Fruit fly (Drosophila melanogaster) whole organism, pupa: ENCODE results near the gene gammaTub37C.

ENCODE experiments used
- CG10348 ChIP-seq: fragments of 200-800 bp; sonication (Bioruptor generic); IDR thresholded peaks from 2 replicates; pipeline ENCODE4 v1.3.6; 2022; ENCODE audit warnings: missing biosample characterization, missing genetic modification characterization
- CG12605 ChIP-seq: fragments of 200-800 bp; sonication (Bioruptor generic); IDR thresholded peaks from 2 replicates; pipeline ENCODE4 v1.3.6; 2022; ENCODE audit warnings: missing biosample characterization, missing genetic modification characterization
- CG13204 ChIP-seq: fragments of 200-800 bp; sonication (Bioruptor generic); optimal IDR thresholded peaks from 2 replicates; lab custom pipeline; 2018; ENCODE audit warnings: missing biosample characterization, mild to moderate bottlenecking, missing genetic modification characterization, moderate library complexity
- CG14655 ChIP-seq: fragments of 200-800 bp; sonication (Bioruptor generic); optimal IDR thresholded peaks from 3 replicates; lab custom pipeline; 2017; ENCODE audit warnings: mild to moderate bottlenecking, missing biosample characterization, missing genetic modification reagents, missing genetic modification characterization
- CG15710 ChIP-seq: fragments of 200-800 bp; sonication (Bioruptor generic); optimal IDR thresholded peaks from 2 replicates; lab custom pipeline; 2018; ENCODE audit warnings: missing biosample characterization, mild to moderate bottlenecking, missing genetic modification characterization, moderate library complexity
- CG17806 ChIP-seq: fragments of 200-800 bp; sonication (Bioruptor generic); optimal IDR thresholded peaks from 2 replicates; lab custom pipeline; 2018; ENCODE audit warnings: missing biosample characterization, mild to moderate bottlenecking, missing genetic modification characterization, moderate library complexity
- CG32121 ChIP-seq: fragments of 200-800 bp; sonication (Bioruptor generic); IDR thresholded peaks from 2 replicates; pipeline ENCODE4 v1.3.6; 2022; ENCODE audit warnings: missing biosample characterization, missing genetic modification characterization
- CG34367 ChIP-seq: fragments of 200-800 bp; sonication (Bioruptor generic); optimal IDR thresholded peaks from 2 replicates; lab custom pipeline; 2018; ENCODE audit warnings: missing biosample characterization, mild to moderate bottlenecking, missing genetic modification characterization
- CG4496 ChIP-seq: fragments of 200-800 bp; sonication (Bioruptor generic); IDR thresholded peaks from 3 replicates; pipeline ENCODE4 v1.3.6; 2022; ENCODE audit warnings: missing biosample characterization, missing genetic modification characterization
- CG8159 ChIP-seq: fragments of 200-800 bp; sonication (Bioruptor generic); optimal IDR thresholded peaks from 3 replicates; lab custom pipeline; 2018; ENCODE audit warnings: missing biosample characterization, mild to moderate bottlenecking, missing genetic modification characterization, moderate library complexity
- CG8301 ChIP-seq: fragments of 200-800 bp; sonication (Bioruptor generic); optimal IDR thresholded peaks from 2 replicates; lab custom pipeline; 2018; ENCODE audit warnings: missing biosample characterization, mild to moderate bottlenecking, missing genetic modification characterization
- CG9948 ChIP-seq: fragments of 200-800 bp; sonication (Bioruptor generic); optimal IDR thresholded peaks from 2 replicates; lab custom pipeline; 2018; ENCODE audit warnings: missing biosample characterization, mild to moderate bottlenecking, missing genetic modification characterization, moderate library complexity
- D1 ChIP-seq: fragments of 200-800 bp; sonication (Bioruptor generic); optimal IDR thresholded peaks from 2 replicates; lab custom pipeline; 2018; ENCODE audit warnings: missing biosample characterization, mild to moderate bottlenecking, missing genetic modification characterization, moderate library complexity
- EcR ChIP-seq: fragments of 200-800 bp; sonication (Bioruptor generic); optimal IDR thresholded peaks from 3 replicates; lab custom pipeline; 2019; ENCODE audit warnings: missing biosample characterization, missing genetic modification characterization, mild to moderate bottlenecking, moderate library complexity, missing genetic modification reagents
- Ets98B ChIP-seq: fragments of 200-800 bp; sonication (Bioruptor generic); IDR thresholded peaks from 2 replicates; pipeline ENCODE4 v1.3.6; 2022; ENCODE audit warnings: missing biosample characterization, missing genetic modification characterization
- Pif1A ChIP-seq: fragments of 200-800 bp; sonication (Bioruptor generic); optimal IDR thresholded peaks from 3 replicates; lab custom pipeline; 2016; ENCODE audit warnings: missing biosample characterization, missing genetic modification characterization
- Pif1B ChIP-seq: fragments of 200-800 bp; sonication (Bioruptor generic); optimal IDR thresholded peaks from 3 replicates; lab custom pipeline; 2016; ENCODE audit warnings: missing biosample characterization, missing genetic modification characterization
- Snoo ChIP-seq: fragments of 200-800 bp; sonication (Bioruptor generic); optimal IDR thresholded peaks from 3 replicates; lab custom pipeline; 2017; ENCODE audit warnings: missing biosample characterization, mild to moderate bottlenecking, missing genetic modification characterization, inconsistent platforms
- fd96Ca ChIP-seq: fragments of 200-800 bp; sonication (Bioruptor generic); IDR thresholded peaks from 3 replicates; pipeline ENCODE4 v1.3.6; 2022; ENCODE audit warnings: missing biosample characterization, missing genetic modification characterization
- gl ChIP-seq: fragments of 200-800 bp; sonication (Bioruptor generic); optimal IDR thresholded peaks from 2 replicates; lab custom pipeline; 2018; ENCODE audit warnings: missing biosample characterization, mild to moderate bottlenecking, missing genetic modification characterization
- rn ChIP-seq: fragments of 200-800 bp; sonication (Bioruptor generic); IDR thresholded peaks from 2 replicates; pipeline ENCODE4 v1.3.6; 2022; ENCODE audit warnings: missing biosample characterization, missing genetic modification characterization

gammaTub37C gene

DNA sequence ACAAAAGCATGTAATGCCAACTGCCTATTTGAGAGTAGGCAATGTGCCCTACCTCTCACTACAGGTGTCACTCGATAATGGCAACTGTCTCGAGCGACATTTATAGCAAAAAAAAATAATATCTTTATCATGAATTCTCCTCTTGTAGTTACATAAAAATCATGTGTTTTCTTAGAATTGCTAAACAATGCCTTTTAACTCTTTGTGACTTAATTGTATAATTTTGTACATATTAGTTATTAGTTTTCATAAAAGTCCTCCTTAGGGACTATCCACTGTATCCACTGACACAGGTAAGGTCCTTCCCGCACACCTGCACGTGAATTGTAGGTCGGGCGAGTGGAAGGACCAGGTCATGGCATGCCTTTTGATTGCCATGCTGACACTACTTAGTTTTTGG lies 23.3 kb upstream of the gammaTub37C start:
- no peak for TF ChIP-seq CG10348
- no peak for TF ChIP-seq Snoo (tag; lab: Kevin White, UChicago)
- TF ChIP-seq CG17806, result no peak
- no peak for TF ChIP-seq CG13204 (GFP tag; lab: Kevin White, UChicago)
- TF ChIP-seq D1 (tag; lab: Kevin White, UChicago), result no peak
- no peak for TF ChIP-seq CG12605
- TF ChIP-seq CG8301 (tag; lab: Kevin White, UChicago), result no peak
- TF ChIP-seq Pif1A (GFP tag; lab: Kevin White, UChicago), result no peak
- no peak for TF ChIP-seq rn (GFP tag; lab: Robert Waterston, UW)
- no peak for TF ChIP-seq CG32121 (GFP tag; lab: Robert Waterston, UW)
- TF ChIP-seq fd96Ca, result no peak
- no peak for TF ChIP-seq gl
- TF ChIP-seq CG8159 (tag; lab: Kevin White, UChicago), result no peak
- no peak for TF ChIP-seq CG9948 (tag; lab: Kevin White, UChicago)
- TF ChIP-seq CG15710 (tag; lab: Kevin White, UChicago), result no peak

DNA sequence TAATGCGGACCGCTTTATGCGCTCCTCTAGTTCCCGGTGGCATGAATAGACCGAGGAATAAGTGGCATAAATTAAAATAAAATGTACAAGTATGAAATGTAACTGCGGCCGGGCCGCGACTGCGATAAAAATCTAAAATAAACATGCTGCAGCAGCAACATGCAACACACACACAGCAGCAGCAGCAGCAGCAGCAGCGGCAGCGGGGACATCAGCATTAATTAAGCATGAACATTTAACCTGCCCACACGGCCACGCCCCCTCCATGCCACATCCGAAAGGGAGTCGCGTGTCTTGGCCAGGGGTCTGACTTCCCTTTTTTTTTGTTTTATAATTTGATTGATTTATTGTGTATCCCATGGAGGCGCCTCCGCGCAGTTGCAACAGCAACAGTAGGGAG lies 19.0 kb upstream of the gammaTub37C start:
- TF ChIP-seq CG10348 (no peak), fd96Ca (no peak), Snoo (tag; lab: Kevin White, UChicago) (no peak), CG12605 (no peak), CG13204 (GFP tag; lab: Kevin White, UChicago) (peak; percentile 22)

DNA sequence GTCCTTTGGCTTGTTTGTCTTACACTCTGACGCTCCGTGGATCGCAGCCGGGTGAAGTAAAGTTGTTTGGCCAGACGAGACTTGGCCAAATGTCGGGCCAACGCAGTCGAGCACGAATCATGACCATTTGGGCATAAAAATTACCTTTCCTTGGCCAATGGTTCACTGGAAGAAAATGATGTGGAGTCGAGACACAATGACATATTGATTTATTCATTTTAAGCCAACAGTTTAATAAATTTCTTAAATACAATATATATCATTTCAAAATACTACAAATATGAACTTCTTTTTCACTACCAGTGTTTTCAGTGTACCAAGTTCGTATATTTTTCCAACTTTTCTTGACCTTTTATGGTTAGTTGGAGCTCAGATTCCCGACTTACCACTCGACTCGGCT lies 16.3 kb upstream of the gammaTub37C start:
- TF ChIP-seq gl (no peak), CG10348 (no peak), Snoo (tag; lab: Kevin White, UChicago) (peak; percentile 30), CG12605 (peak; percentile 60), CG8159 (tag; lab: Kevin White, UChicago) (peak; percentile 67), CG9948 (tag; lab: Kevin White, UChicago) (peak; percentile 69), CG13204 (GFP tag; lab: Kevin White, UChicago) (no peak), CG4496 (GFP tag; lab: Robert Waterston, UW) (peak; percentile 73), Pif1A (GFP tag; lab: Kevin White, UChicago) (peak; percentile 52), EcR (GFP tag; lab: Kevin White, UChicago) (no peak), Pif1B (peak; percentile 70), D1 (tag; lab: Kevin White, UChicago) (no peak), CG14655 (peak; percentile 81), CG15710 (tag; lab: Kevin White, UChicago) (peak; percentile 52), Ets98B (GFP tag; lab: Robert Waterston, UW) (peak; percentile 73), CG32121 (GFP tag; lab: Robert Waterston, UW) (peak; percentile 62; the same call in 1 of the 2 replicates), CG17806 (peak; percentile 74), CG34367 (tag; lab: Kevin White, UChicago) (peak; percentile 60), CG8301 (tag; lab: Kevin White, UChicago) (peak; percentile 69), fd96Ca (peak; percentile 38; the same call in 1 of the 3 replicates), rn (GFP tag; lab: Robert Waterston, UW) (peak; percentile 41; the same call in 1 of the 2 replicates)

DNA sequence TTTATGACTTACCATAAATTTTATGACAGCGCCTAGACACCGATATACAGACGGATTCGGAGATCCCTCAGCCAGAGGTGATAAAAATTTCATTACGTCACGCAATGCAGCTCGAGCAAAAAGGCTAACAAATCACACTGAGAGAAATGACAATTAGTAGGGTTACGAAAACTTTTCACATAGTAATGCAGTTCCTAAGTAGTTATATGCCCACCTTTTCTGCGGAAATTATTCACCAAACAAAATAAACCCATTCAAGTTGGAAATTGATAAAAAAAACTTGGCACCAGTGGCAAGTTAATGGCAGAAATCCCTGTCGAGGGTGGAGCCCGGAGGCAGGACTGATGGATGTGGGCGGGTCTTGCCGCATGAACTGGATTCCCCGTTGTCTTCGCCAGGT lies 14.7 kb upstream of the gammaTub37C start:
- TF ChIP-seq CG9948 (tag; lab: Kevin White, UChicago) (peak; percentile 22), CG32121 (GFP tag; lab: Robert Waterston, UW) (no peak), CG8159 (tag; lab: Kevin White, UChicago) (peak; percentile 60), Snoo (tag; lab: Kevin White, UChicago) (no peak), rn (GFP tag; lab: Robert Waterston, UW) (no peak), CG13204 (GFP tag; lab: Kevin White, UChicago) (no peak), CG17806 (peak; percentile 56), CG14655 (peak; percentile 44), CG12605 (no peak), CG15710 (tag; lab: Kevin White, UChicago) (peak; percentile 43), Ets98B (GFP tag; lab: Robert Waterston, UW) (no peak), Pif1B (peak; percentile 35), fd96Ca (no peak), CG4496 (GFP tag; lab: Robert Waterston, UW) (0 out of 3 replicates have a peak, but pooled peaks have one; percentile 6), CG8301 (tag; lab: Kevin White, UChicago) (peak; percentile 17), CG10348 (no peak), EcR (GFP tag; lab: Kevin White, UChicago) (no peak), D1 (tag; lab: Kevin White, UChicago) (no peak), CG34367 (tag; lab: Kevin White, UChicago) (peak; percentile 10), gl (no peak), Pif1A (GFP tag; lab: Kevin White, UChicago) (peak; percentile 46)

DNA sequence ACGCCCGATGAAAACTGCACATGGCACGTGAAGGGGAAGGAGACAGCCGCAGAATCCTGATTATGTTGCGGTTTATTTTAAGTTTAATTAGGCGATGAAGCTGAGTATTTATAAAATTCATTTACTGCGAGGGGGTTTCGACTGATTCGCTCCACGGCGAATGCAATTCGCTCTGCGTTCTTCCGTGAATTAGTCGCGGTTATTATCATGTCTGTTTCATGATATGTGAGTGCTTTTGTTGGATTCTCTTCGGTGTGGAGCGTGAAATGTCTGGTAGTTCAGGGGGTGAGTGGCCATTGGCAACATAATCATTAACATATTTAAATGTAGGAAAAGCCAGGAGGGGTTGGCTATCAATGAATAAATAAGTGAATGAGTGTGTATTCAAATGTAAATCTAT lies 12.9 kb upstream of the gammaTub37C start:
- TF ChIP-seq rn (GFP tag; lab: Robert Waterston, UW), result no peak
- no peak for TF ChIP-seq CG14655
- no peak for TF ChIP-seq D1 (tag; lab: Kevin White, UChicago)
- TF ChIP-seq CG15710 (tag; lab: Kevin White, UChicago), result no peak
- no peak for TF ChIP-seq CG17806
- TF ChIP-seq CG12605, result no peak
- no peak for TF ChIP-seq CG9948 (tag; lab: Kevin White, UChicago)
- no peak for TF ChIP-seq EcR (GFP tag; lab: Kevin White, UChicago)
- no peak for TF ChIP-seq CG10348
- TF ChIP-seq CG8301 (tag; lab: Kevin White, UChicago), result no peak
- TF ChIP-seq CG4496 (GFP tag; lab: Robert Waterston, UW), result no peak
- TF ChIP-seq gl, result no peak
- no peak for TF ChIP-seq CG34367 (tag; lab: Kevin White, UChicago)
- TF ChIP-seq CG8159 (tag; lab: Kevin White, UChicago), result no peak
- TF ChIP-seq Ets98B (GFP tag; lab: Robert Waterston, UW), result no peak
- TF ChIP-seq CG32121 (GFP tag; lab: Robert Waterston, UW), result no peak
- no peak for TF ChIP-seq CG13204 (GFP tag; lab: Kevin White, UChicago)
- no peak for TF ChIP-seq fd96Ca
- TF ChIP-seq Snoo (tag; lab: Kevin White, UChicago), result no peak
- TF ChIP-seq Pif1B, result no peak
- TF ChIP-seq, all 21 proteins: peak for 0
